Worm (Caenorhabditis elegans): Measurements from ENCODE around the gene pelo-1.

DNA sequence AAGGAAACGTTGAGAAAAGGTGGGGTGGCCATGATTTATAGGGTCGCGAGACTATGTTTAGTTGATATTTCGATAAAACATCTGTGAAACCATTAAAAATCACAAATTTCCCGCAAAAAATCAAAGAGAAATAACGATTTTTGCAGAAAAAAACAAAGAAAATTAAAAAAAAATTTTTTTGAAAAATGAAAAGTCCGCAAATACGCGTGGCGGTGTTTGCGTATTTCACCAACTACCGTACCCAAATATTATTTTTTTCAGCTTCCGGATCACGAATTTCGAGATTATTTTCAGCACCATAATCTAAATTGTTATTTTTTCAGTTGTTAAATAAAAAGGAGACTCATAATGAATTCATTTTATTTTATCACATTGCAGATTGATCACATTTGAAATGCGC is 26.1 kb upstream of the pelo-1 start:
- TF ChIP-seq duxl-1 (tag; optimal IDR thresholded peaks at IDR 0.05; ENCODE audit: poor library complexity) = no peak
- TF ChIP-seq ceh-82 (tag; optimal IDR thresholded peaks at IDR 0.05) = no peak
- no peak for TF ChIP-seq zag-1 (tag; optimal IDR thresholded peaks at IDR 0.05)
- no peak for TF ChIP-seq lin-39 (tag; optimal IDR thresholded peaks at IDR 0.05)
- TF ChIP-seq ces-1 (GFP tag; optimal IDR thresholded peaks at IDR 0.05) = no peak
- no peak for TF ChIP-seq lin-15B (tag; optimal IDR thresholded peaks at IDR 0.05)
- no peak for TF ChIP-seq php-3 (GFP tag; IDR thresholded peaks at IDR 0.05)
